Fruit fly (Drosophila melanogaster): ENCODE measurements around the gene Marf.

DNA sequence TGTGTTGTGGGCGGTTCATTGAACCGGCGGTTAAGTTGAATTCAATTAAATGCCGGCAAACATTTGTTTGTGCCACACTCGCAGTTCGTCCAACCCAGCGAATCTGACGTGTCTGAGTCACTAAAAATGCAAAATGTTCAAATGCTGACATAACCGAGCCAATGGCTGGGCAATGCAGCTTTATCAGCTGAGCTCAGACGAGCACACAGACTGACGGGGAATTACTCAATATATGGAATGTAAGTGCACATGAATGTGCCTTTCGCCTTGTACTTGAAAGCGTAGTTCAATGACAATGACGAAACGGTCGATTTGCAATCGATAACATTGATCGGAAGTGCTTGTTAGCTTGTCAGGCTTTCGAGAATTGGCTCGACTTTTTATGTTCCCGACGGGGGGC lies 7.6 kb upstream of the Marf start:
- TF ChIP-seq CG31441 (GFP tag; IDR thresholded peaks at IDR 0.05) (no peak), Blimp-1 (GFP tag; optimal IDR thresholded peaks at IDR 0.05) (no peak), CG2678 (tag; optimal IDR thresholded peaks at IDR 0.05) (no peak), CG14965 (GFP tag; optimal IDR thresholded peaks at IDR 0.05; ENCODE audit: borderline replicate concordance) (no peak), CG14050 (GFP tag; IDR thresholded peaks at IDR 0.05) (no peak), CG14710 (tag; optimal IDR thresholded peaks at IDR 0.05) (no peak), E2f1 (GFP tag; IDR thresholded peaks at IDR 0.05) (no peak), Mrtf (GFP tag; IDR thresholded peaks at IDR 0.05) (no peak), Max (GFP tag; optimal IDR thresholded peaks at IDR 0.05) (no peak)

Data from whole organism, embryonic.